Worm (Caenorhabditis elegans) whole organism, young adult: ENCODE measurements around the gene spp-21.

Experiments
- B0261.1 ChIP-seq: sonication (generic microtip); optimal IDR thresholded peaks from 2 replicates; lab custom pipeline; 2016; ENCODE audit warnings: mild to moderate bottlenecking, missing genetic modification characterization, moderate library complexity, missing compliant biosample characterization
- C06A6.2 ChIP-seq: fragments of 200-800 bp; sonication (Bioruptor generic); conservative IDR thresholded peaks from 2 replicates; pipeline ENCODE4 v1.3.6; 2022; ENCODE audit warnings: missing genetic modification characterization, missing compliant biosample characterization
- C17E4.6 ChIP-seq: fragments of 200-800 bp; sonication (Bioruptor generic); IDR thresholded peaks from 2 replicates; pipeline ENCODE4 v1.3.6; 2022; ENCODE audit warnings: missing genetic modification reagents, missing genetic modification characterization, missing compliant biosample characterization
- F33H1.4 ChIP-seq: fragments of 200-800 bp; sonication (Bioruptor generic); IDR thresholded peaks from 2 replicates; pipeline ENCODE4 v1.3.6; 2022; ENCODE audit warnings: missing genetic modification reagents, missing genetic modification characterization, missing compliant biosample characterization
- F37B4.10 ChIP-seq: fragments of 200-800 bp; sonication (Bioruptor generic); IDR thresholded peaks from 2 replicates; pipeline ENCODE4 v1.3.6; 2022; ENCODE audit warnings: missing genetic modification characterization, missing compliant biosample characterization
- F49E8.2 ChIP-seq: sonication (generic microtip); optimal IDR thresholded peaks from 3 replicates; lab custom pipeline; 2017; ENCODE audit warnings: missing genetic modification characterization, mild to moderate bottlenecking, missing compliant biosample characterization, antibody characterized with exemption, moderate library complexity; ENCODE audit not compliant: insufficient read depth
- F55B11.4 ChIP-seq: sonication (generic microtip); optimal IDR thresholded peaks from 2 replicates; lab custom pipeline; 2016; ENCODE audit warnings: missing compliant biosample characterization, missing genetic modification characterization, borderline replicate concordance; ENCODE audit not compliant: insufficient read depth
- F57A8.1 ChIP-seq: fragments of 200-800 bp; sonication (Bioruptor generic); optimal IDR thresholded peaks from 2 replicates; lab custom pipeline; 2018; ENCODE audit warnings: mild to moderate bottlenecking, missing genetic modification characterization, moderate library complexity, missing compliant biosample characterization
- K11D2.4 ChIP-seq: fragments of 200-800 bp; sonication (Bioruptor generic); IDR thresholded peaks from 2 replicates; pipeline ENCODE4 v1.3.6; 2022; ENCODE audit warnings: missing genetic modification reagents, missing genetic modification characterization, missing compliant biosample characterization
- T07F8.4 ChIP-seq: sonication (generic microtip); optimal IDR thresholded peaks from 2 replicates; lab custom pipeline; 2016; ENCODE audit warnings: mild to moderate bottlenecking, missing genetic modification characterization, moderate library complexity, missing compliant biosample characterization
- Y53F4B.3 ChIP-seq: fragments of 200-800 bp; sonication (Bioruptor generic); IDR thresholded peaks from 2 replicates; pipeline ENCODE4 v1.3.6; 2022; ENCODE audit warnings: missing genetic modification reagents, missing genetic modification characterization, missing compliant biosample characterization
- Y53G8AR.9 ChIP-seq: fragments of 200-800 bp; sonication (Bioruptor generic); conservative IDR thresholded peaks from 2 replicates; pipeline ENCODE4 v1.3.6; 2022; ENCODE audit warnings: missing genetic modification reagents, missing genetic modification characterization, missing compliant biosample characterization
- ZK185.1 ChIP-seq: sonication (generic microtip); optimal IDR thresholded peaks from 2 replicates; lab custom pipeline; 2016; ENCODE audit warnings: mild to moderate bottlenecking, missing genetic modification characterization, missing compliant biosample characterization; ENCODE audit not compliant: poor library complexity, severe bottlenecking
- akir-1 ChIP-seq: fragments of 200-800 bp; sonication (Bioruptor generic); optimal IDR thresholded peaks from 2 replicates; lab custom pipeline; 2018; ENCODE audit warnings: mild to moderate bottlenecking, missing genetic modification characterization, moderate library complexity, missing compliant biosample characterization
- ama-1 ChIP-seq, 3 experiments: fragments of 150-350 bp in 1 of 3; sonication (generic microtip) in 2 of 3; optimal IDR thresholded peaks; 2 replicates each; lab custom pipeline; 2014 to 2018; ENCODE audit warnings: missing biosample characterization in 2 of 3, missing genetic modification characterization in 2 of 3, missing genetic modification reagents in 2 of 3
- athp-1 ChIP-seq: sonication (generic microtip); optimal IDR thresholded peaks from 2 replicates; lab custom pipeline; 2017; ENCODE audit warnings: mild to moderate bottlenecking, missing genetic modification characterization, missing compliant biosample characterization
- attf-3 ChIP-seq: fragments of 200-800 bp; sonication (Bioruptor generic); conservative IDR thresholded peaks from 2 replicates; pipeline ENCODE4 v1.3.6; 2022; ENCODE audit warnings: missing genetic modification reagents, missing genetic modification characterization, missing compliant biosample characterization
- ccch-3 ChIP-seq: fragments of 200-800 bp; sonication (Bioruptor generic); optimal IDR thresholded peaks from 2 replicates; lab custom pipeline; 2018; ENCODE audit warnings: mild to moderate bottlenecking, missing genetic modification characterization, missing compliant biosample characterization
- ceh-27 ChIP-seq: fragments of 200-800 bp; sonication (Bioruptor generic); optimal IDR thresholded peaks from 2 replicates; lab custom pipeline; 2018; ENCODE audit warnings: mild to moderate bottlenecking, missing genetic modification characterization, moderate library complexity, missing compliant biosample characterization
- dox-1 ChIP-seq: fragments of 200-800 bp; sonication (Bioruptor generic); IDR thresholded peaks from 2 replicates; pipeline ENCODE4 v1.3.6; 2022; ENCODE audit warnings: missing genetic modification reagents, missing genetic modification characterization, missing compliant biosample characterization
- dpff-1 ChIP-seq: sonication (generic microtip); optimal IDR thresholded peaks from 2 replicates; lab custom pipeline; 2017; ENCODE audit warnings: mild to moderate bottlenecking, missing genetic modification characterization, missing compliant biosample characterization
- efl-1 ChIP-seq: fragments of 150-350 bp; optimal IDR thresholded peaks from 2 replicates; lab custom pipeline; 2014; ENCODE audit warnings: missing biosample characterization, missing genetic modification reagents, missing genetic modification characterization
- hlh-26 ChIP-seq: fragments of 200-800 bp; sonication (Bioruptor generic); conservative IDR thresholded peaks from 2 replicates; pipeline ENCODE4 v1.3.6; 2022; ENCODE audit warnings: missing genetic modification reagents, missing genetic modification characterization, missing compliant biosample characterization
- hrde-1 ChIP-seq: sonication (generic microtip); optimal IDR thresholded peaks from 2 replicates; lab custom pipeline; 2016; ENCODE audit warnings: missing genetic modification characterization, mild to moderate bottlenecking, missing compliant biosample characterization, moderate library complexity, missing genotype, missing genetic modification reagents, borderline replicate concordance
- lin-54 ChIP-seq: fragments of 200-800 bp; sonication (Bioruptor generic); optimal IDR thresholded peaks from 2 replicates; lab custom pipeline; 2018; ENCODE audit warnings: mild to moderate bottlenecking, missing genetic modification characterization, missing compliant biosample characterization
- lsl-1 ChIP-seq: fragments of 200-800 bp; sonication (Bioruptor generic); optimal IDR thresholded peaks from 2 replicates; lab custom pipeline; 2018; ENCODE audit warnings: mild to moderate bottlenecking, missing genetic modification characterization, moderate library complexity, missing compliant biosample characterization
- madf-10 ChIP-seq: sonication (generic microtip); optimal IDR thresholded peaks from 2 replicates; lab custom pipeline; 2016; ENCODE audit warnings: mild to moderate bottlenecking, missing genetic modification characterization, missing compliant biosample characterization
- madf-3 ChIP-seq: fragments of 200-800 bp; sonication (Bioruptor generic); IDR thresholded peaks from 2 replicates; pipeline ENCODE4 v1.3.6; 2022; ENCODE audit warnings: missing genetic modification reagents, missing genetic modification characterization, missing compliant biosample characterization
- madf-6 ChIP-seq: fragments of 200-800 bp; sonication (Bioruptor generic); IDR thresholded peaks from 2 replicates; pipeline ENCODE4 v1.3.6; 2022; ENCODE audit warnings: missing genetic modification reagents, missing genetic modification characterization, missing compliant biosample characterization
- madf-8 ChIP-seq: fragments of 200-800 bp; sonication (Bioruptor generic); conservative IDR thresholded peaks from 2 replicates; pipeline ENCODE4 v1.3.6; 2022; ENCODE audit warnings: missing genetic modification reagents, missing genetic modification characterization, missing compliant biosample characterization
- mel-28 ChIP-seq: sonication (generic microtip); optimal IDR thresholded peaks from 2 replicates; lab custom pipeline; 2016; ENCODE audit warnings: borderline replicate concordance, mild to moderate bottlenecking, missing genetic modification characterization, missing compliant biosample characterization
- mxl-1 ChIP-seq: sonication (generic microtip); optimal IDR thresholded peaks from 2 replicates; lab custom pipeline; 2016; ENCODE audit warnings: missing genetic modification characterization, missing compliant biosample characterization
- nfya-1 ChIP-seq: sonication (generic microtip); optimal IDR thresholded peaks from 2 replicates; lab custom pipeline; 2017; ENCODE audit warnings: antibody characterized with exemption, missing compliant biosample characterization, missing genetic modification characterization, borderline replicate concordance; ENCODE audit not compliant: insufficient read depth
- nfya-2 ChIP-seq: fragments of 200-800 bp; sonication (Bioruptor generic); IDR thresholded peaks from 2 replicates; pipeline ENCODE4 v1.3.6; 2022; ENCODE audit warnings: missing genetic modification reagents, missing genetic modification characterization, missing compliant biosample characterization
- nfyb-1 ChIP-seq: fragments of 200-800 bp; sonication (Bioruptor generic); IDR thresholded peaks from 2 replicates; pipeline ENCODE4 v1.3.6; 2022; ENCODE audit warnings: missing genetic modification reagents, missing genetic modification characterization, missing compliant biosample characterization
- nhr-179 ChIP-seq: sonication (generic microtip); optimal IDR thresholded peaks from 2 replicates; lab custom pipeline; 2016; ENCODE audit warnings: mild to moderate bottlenecking, missing genetic modification characterization, missing compliant biosample characterization
- rec-8 ChIP-seq, 2 experiments: sonication (generic microtip); optimal IDR thresholded peaks; 2 replicates each; lab custom pipeline; 2016; ENCODE audit warnings: mild to moderate bottlenecking in 2 of 2, missing genetic modification characterization in 2 of 2, missing genetic modification reagents in 2 of 2, missing genotype in 2 of 2, missing biosample characterization in 1 of 2, missing compliant biosample characterization in 1 of 2, moderate library complexity in 1 of 2
- snpc-3.4 ChIP-seq: sonication (generic microtip); optimal IDR thresholded peaks from 2 replicates; lab custom pipeline; 2017; ENCODE audit warnings: missing genetic modification characterization, mild to moderate bottlenecking, missing compliant biosample characterization, antibody characterized with exemption, moderate library complexity, missing genotype, missing genetic modification reagents
- sptf-2 ChIP-seq: fragments of 200-800 bp; sonication (Bioruptor generic); optimal IDR thresholded peaks from 2 replicates; lab custom pipeline; 2018; ENCODE audit warnings: mild to moderate bottlenecking, missing genetic modification characterization, missing compliant biosample characterization
- tbx-9 ChIP-seq: sonication (generic microtip); optimal IDR thresholded peaks from 2 replicates; lab custom pipeline; 2016; ENCODE audit warnings: borderline replicate concordance, missing genetic modification characterization, inconsistent platforms, missing compliant biosample characterization
- unc-130 ChIP-seq: sonication (generic microtip); optimal IDR thresholded peaks from 2 replicates; lab custom pipeline; 2016; ENCODE audit warnings: missing genetic modification reagents, missing genetic modification characterization, missing compliant biosample characterization
- xnd-1 ChIP-seq: sonication (generic microtip); optimal IDR thresholded peaks from 2 replicates; lab custom pipeline; 2016; ENCODE audit warnings: missing genotype, missing genetic modification reagents, missing genetic modification characterization, missing compliant biosample characterization
- ztf-28 ChIP-seq: fragments of 200-800 bp; sonication (Bioruptor generic); IDR thresholded peaks from 2 replicates; pipeline ENCODE4 v1.3.6; 2022; ENCODE audit warnings: missing genetic modification reagents, missing genetic modification characterization, missing compliant biosample characterization
- ztf-3 ChIP-seq: fragments of 200-800 bp; sonication (Bioruptor generic); optimal IDR thresholded peaks from 2 replicates; lab custom pipeline; 2018; ENCODE audit warnings: mild to moderate bottlenecking, missing genetic modification characterization, missing compliant biosample characterization
- ztf-6 ChIP-seq: fragments of 200-800 bp; sonication (Bioruptor generic); IDR thresholded peaks from 2 replicates; pipeline ENCODE4 v1.3.6; 2022; ENCODE audit warnings: missing genetic modification reagents, missing genetic modification characterization, missing compliant biosample characterization

Gene spp-21

DNA sequence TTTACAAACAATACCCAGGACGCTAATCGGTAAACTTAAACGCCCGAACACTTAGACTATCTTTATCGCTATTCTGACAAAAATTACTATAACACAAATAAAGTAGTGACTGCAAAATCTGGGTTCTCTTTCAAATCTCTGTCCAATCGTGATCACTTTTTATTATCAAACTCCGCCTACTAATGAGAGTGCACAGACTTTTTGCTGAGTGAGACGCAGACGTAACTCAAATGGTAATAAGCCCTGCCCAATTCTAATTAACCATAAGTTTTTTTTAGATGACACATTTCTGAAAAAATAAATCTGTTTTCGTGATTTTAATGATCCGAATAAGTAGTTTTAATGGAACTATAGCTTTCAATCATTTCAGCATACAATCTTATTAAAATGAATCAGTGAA lies 17.5 kb upstream of the spp-21 start:
- TF ChIP-seq ztf-3 (no peak), madf-8 (GFP tag; lab: Robert Waterston, UW) (no peak), lin-54 (GFP tag; lab: Kevin White, UChicago) (no peak), athp-1 (tag; lab: Kevin White, UChicago) (no peak), nfya-1 (tag; lab: Kevin White, UChicago) (no peak), K11D2.4 (GFP tag; lab: Robert Waterston, UW) (no peak), F57A8.1 (GFP tag; lab: Kevin White, UChicago) (no peak), lsl-1 (GFP tag; lab: Kevin White, UChicago) (no peak), xnd-1 (tag; lab: Kevin White, UChicago) (no peak), Y53G8AR.9 (GFP tag; lab: Robert Waterston, UW) (no peak), sptf-2 (no peak), hlh-26 (GFP tag; lab: Robert Waterston, UW) (no peak), attf-3 (GFP tag; lab: Robert Waterston, UW) (no peak), ccch-3 (GFP tag; lab: Kevin White, UChicago) (no peak), madf-3 (GFP tag; lab: Robert Waterston, UW) (no peak), F37B4.10 (GFP tag; lab: Robert Waterston, UW) (no peak), unc-130 (no peak), F33H1.4 (no peak)
- TF ChIP-seq, all 124 proteins: peak for 0

DNA sequence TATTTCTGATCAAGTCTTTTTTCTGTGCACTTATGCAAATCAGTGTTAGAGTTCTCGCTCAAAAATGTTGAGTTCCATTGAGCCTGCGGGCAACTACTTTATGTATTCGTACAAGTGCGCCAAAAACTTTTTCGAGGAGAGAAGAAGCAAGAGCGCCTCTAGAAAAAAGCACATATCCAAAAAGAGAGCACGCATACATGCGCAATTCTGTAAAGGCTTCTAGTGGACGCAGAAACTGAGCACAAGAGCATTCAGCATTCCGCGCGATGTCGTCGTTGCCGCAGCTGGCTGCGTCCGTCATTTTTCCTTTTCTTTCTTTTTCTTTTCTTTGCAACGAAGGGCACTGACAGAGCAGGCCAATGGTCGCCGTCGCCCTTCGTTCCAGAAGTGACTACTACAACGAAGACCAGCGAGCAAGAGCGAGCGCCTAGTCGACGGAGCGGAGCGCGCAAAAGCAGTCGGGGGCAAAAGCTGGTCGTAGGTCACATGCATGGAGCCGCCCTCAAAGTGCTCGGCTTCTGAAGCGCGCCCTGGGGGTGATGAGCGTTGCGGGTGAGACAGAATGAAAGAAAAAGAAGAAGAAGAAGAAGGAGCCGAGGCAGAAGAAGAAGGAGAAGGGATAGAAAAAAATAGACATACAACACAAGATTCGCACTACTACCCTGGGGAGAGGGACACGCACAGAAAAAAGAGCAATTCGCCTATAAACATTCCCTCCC lies 16.8 kb upstream of the spp-21 start:
- TF ChIP-seq ceh-27 (GFP tag; lab: Kevin White, UChicago), result no peak
- TF ChIP-seq akir-1 (GFP tag; lab: Kevin White, UChicago), result no peak
- TF ChIP-seq F55B11.4 (tag; lab: Kevin White, UChicago), result no peak
- TF ChIP-seq tbx-9, result no peak
- TF ChIP-seq T07F8.4 (tag; lab: Kevin White, UChicago), result no peak
- peak; percentile 98 for TF ChIP-seq madf-10
- TF ChIP-seq mel-28 (tag; lab: Kevin White, UChicago), result no peak
- TF ChIP-seq ztf-6 (GFP tag; lab: Robert Waterston, UW), result no peak
- TF ChIP-seq nfya-2 (GFP tag; lab: Robert Waterston, UW), result no peak
- no peak for TF ChIP-seq F49E8.2 (tag; lab: Kevin White, UChicago)
- TF ChIP-seq ama-1 (optimal IDR thresholded peaks at IDR 0.05; lab: Kevin White, UChicago), result no peak
- TF ChIP-seq ama-1 (GFP tag; optimal IDR thresholded peaks at IDR 0.05; lab: Kevin White, UChicago), result no peak
- no peak for TF ChIP-seq ZK185.1
- TF ChIP-seq ztf-28, result no peak
- TF ChIP-seq lin-54 (GFP tag; lab: Kevin White, UChicago), result no peak
- TF ChIP-seq madf-6, result no peak
- peak; percentile 23 for TF ChIP-seq dpff-1 (tag; lab: Kevin White, UChicago)
- TF ChIP-seq C17E4.6 (GFP tag; lab: Robert Waterston, UW), result no peak
- TF ChIP-seq nhr-179 (tag; lab: Kevin White, UChicago), result no peak
- TF ChIP-seq nfyb-1 (GFP tag; lab: Robert Waterston, UW), result no peak; the same call in 1 of the 2 replicates
- peak; percentile 68 for TF ChIP-seq dox-1 (GFP tag; lab: Robert Waterston, UW)
- no peak for TF ChIP-seq rec-8 (tag; optimal IDR thresholded peaks at IDR 0.05; lab: Kevin White, UChicago)
- TF ChIP-seq Y53F4B.3 (GFP tag; lab: Robert Waterston, UW), result no peak
- no peak for TF ChIP-seq mxl-1 (tag; lab: Kevin White, UChicago)
- no peak for TF ChIP-seq B0261.1
- TF ChIP-seq snpc-3.4, result no peak
- no peak for TF ChIP-seq efl-1 (GFP tag; lab: Kevin White, UChicago)
- no peak for TF ChIP-seq C06A6.2 (GFP tag; lab: Robert Waterston, UW)
- TF ChIP-seq hrde-1 (tag; lab: Kevin White, UChicago), result no peak
- no peak for TF ChIP-seq madf-8 (GFP tag; lab: Robert Waterston, UW)
